Fruit fly (Drosophila melanogaster): ENCODE measurements around the gene CG6845.
A peak's percentile ranks its signal among the peaks of the same experiment; 100 is the strongest.

Gene CG6845

dm6 chr3L:109058-109457 lies 37.2 kb upstream of the CG6845 start:
- TF ChIP-seq crol (GFP tag; IDR thresholded peaks at IDR 0.05) (peak; percentile 69), Med (GFP tag) (peak; percentile 6), ci (GFP tag; IDR thresholded peaks at IDR 0.05) (0 out of 3 replicates have a peak, but pooled peaks have one; percentile 41), chinmo (GFP tag; IDR thresholded peaks at IDR 0.05; ENCODE audit: partially characterized antibody) (peak; percentile 70; the same call in 1 of the 4 replicates), ftz-f1 (GFP tag; optimal IDR thresholded peaks at IDR 0.05) (peak; percentile 65), br (optimal IDR thresholded peaks at IDR 0.05) (no peak), Nf-YA (GFP tag; IDR thresholded peaks at IDR 0.05) (no peak), nau (GFP tag; optimal IDR thresholded peaks at IDR 0.05) (peak; percentile 66), unpg (GFP tag; optimal IDR thresholded peaks at IDR 0.05) (no peak), CG32767 (GFP tag; IDR thresholded peaks at IDR 0.05) (no peak), D19A (tag; optimal IDR thresholded peaks at IDR 0.05) (peak; percentile 27), CG6254 (GFP tag; optimal IDR thresholded peaks at IDR 0.05) (no peak), ap (GFP tag; IDR thresholded peaks at IDR 0.05) (peak; percentile 4; the same call in 1 of the 2 replicates), sd (tag; optimal IDR thresholded peaks at IDR 0.05) (peak; percentile 4), CG12769 (tag; optimal IDR thresholded peaks at IDR 0.05) (peak; percentile 59), gcm (GFP tag; optimal IDR thresholded peaks at IDR 0.05) (peak; percentile 84), ttk (GFP tag; IDR thresholded peaks at IDR 0.05) (0 out of 2 replicates have a peak, but pooled peaks have one; percentile 7), CG10543 (GFP tag; optimal IDR thresholded peaks at IDR 0.05) (peak; percentile 28), Hr78 (GFP tag; optimal IDR thresholded peaks at IDR 0.05) (peak in 1 of 2 experiments; percentile 55)

dm6 chr3L:109936-110335 lies 36.3 kb upstream of the CG6845 start:
- TF ChIP-seq CG34224 (GFP tag; IDR thresholded peaks at IDR 0.05; ENCODE audit: partially characterized antibody) (no peak), bcd (GFP tag; optimal IDR thresholded peaks at IDR 0.05) (no peak), H2.0 (GFP tag; IDR thresholded peaks at IDR 0.05) (0 out of 2 replicates have a peak, but pooled peaks have one; percentile 2), zfh1 (GFP tag; IDR thresholded peaks at IDR 0.05) (peak; percentile 58; the same call in 2 of the 3 replicates), Opbp (GFP tag; IDR thresholded peaks at IDR 0.05; ENCODE audit: partially characterized antibody) (no peak), Dbx (GFP tag; IDR thresholded peaks at IDR 0.05) (no peak), psq (GFP tag; optimal IDR thresholded peaks at IDR 0.05) (no peak), ab (GFP tag; optimal IDR thresholded peaks at IDR 0.05) (no peak), dimm (GFP tag; IDR thresholded peaks at IDR 0.05) (no peak), CG18764 (GFP tag; optimal IDR thresholded peaks at IDR 0.05) (no peak), Blimp-1 (GFP tag; optimal IDR thresholded peaks at IDR 0.05) (no peak), CG17359 (tag; optimal IDR thresholded peaks at IDR 0.05) (no peak), CG8765 (GFP tag; IDR thresholded peaks at IDR 0.05) (no peak), Hr3 (GFP tag; optimal IDR thresholded peaks at IDR 0.05) (peak; percentile 13), CG3407 (GFP tag; optimal IDR thresholded peaks at IDR 0.05) (peak; percentile 4), toy (GFP tag; IDR thresholded peaks at IDR 0.05) (no peak), CG18262 (tag; optimal IDR thresholded peaks at IDR 0.05) (peak; percentile 75), cwo (GFP tag; optimal IDR thresholded peaks at IDR 0.05) (no peak), nau (GFP tag; optimal IDR thresholded peaks at IDR 0.05) (no peak), z (GFP tag; IDR thresholded peaks at IDR 0.05) (no peak), sima (GFP tag; optimal IDR thresholded peaks at IDR 0.05) (no peak), CG6272 (GFP tag; IDR thresholded peaks at IDR 0.05) (no peak), ash1 (GFP tag; optimal IDR thresholded peaks at IDR 0.05) (no peak), CG4360 (GFP tag; IDR thresholded peaks at IDR 0.05) (no peak), mirr (GFP tag; optimal IDR thresholded peaks at IDR 0.05) (no peak), CG6791 (GFP tag; IDR thresholded peaks at IDR 0.05; ENCODE audit: partially characterized antibody) (no peak), abd-A (tag; optimal IDR thresholded peaks at IDR 0.05) (no peak), rib (GFP tag; IDR thresholded peaks at IDR 0.05) (no peak), prd (optimal IDR thresholded peaks at IDR 0.05) (no peak), prd (GFP tag; IDR thresholded peaks at IDR 0.05) (no peak), luna (GFP tag; optimal IDR thresholded peaks at IDR 0.05) (no peak), NFAT (GFP tag; IDR thresholded peaks at IDR 0.05) (no peak), CG4328 (GFP tag; optimal IDR thresholded peaks at IDR 0.05) (no peak)

All from whole organism, embryonic.